Fruit fly (Drosophila melanogaster) whole organism: ENCODE measurements around the gene CG46458.
A peak's percentile ranks its signal among the peaks of the same experiment; 100 is the strongest.

ENCODE experiments used
- CG8478 ChIP-seq: fragments of >200 bp; optimal IDR thresholded peaks from 2 replicates; lab custom pipeline; 2018; ENCODE audit warnings: inconsistent platforms
- Dll ChIP-seq: fragments of >200 bp; optimal IDR thresholded peaks from 2 replicates; lab custom pipeline; 2017
- EcR ChIP-seq, 2 experiments: fragments of >200 bp; optimal IDR thresholded peaks; 2 replicates each; lab custom pipeline; 2017; ENCODE audit warnings: missing biosample characterization in 2 of 2, missing genetic modification characterization in 2 of 2, missing genetic modification reagents in 2 of 2
- pan ChIP-seq: fragments of >200 bp; optimal IDR thresholded peaks from 2 replicates; lab custom pipeline; 2017
- psq ChIP-seq: fragments of >200 bp; optimal IDR thresholded peaks from 2 replicates; lab custom pipeline; 2017
- usp ChIP-seq: fragments of >200 bp; optimal IDR thresholded peaks from 2 replicates; lab custom pipeline; 2017; ENCODE audit warnings: missing biosample characterization, missing genetic modification characterization, mixed read lengths

Gene CG46458

DNA sequence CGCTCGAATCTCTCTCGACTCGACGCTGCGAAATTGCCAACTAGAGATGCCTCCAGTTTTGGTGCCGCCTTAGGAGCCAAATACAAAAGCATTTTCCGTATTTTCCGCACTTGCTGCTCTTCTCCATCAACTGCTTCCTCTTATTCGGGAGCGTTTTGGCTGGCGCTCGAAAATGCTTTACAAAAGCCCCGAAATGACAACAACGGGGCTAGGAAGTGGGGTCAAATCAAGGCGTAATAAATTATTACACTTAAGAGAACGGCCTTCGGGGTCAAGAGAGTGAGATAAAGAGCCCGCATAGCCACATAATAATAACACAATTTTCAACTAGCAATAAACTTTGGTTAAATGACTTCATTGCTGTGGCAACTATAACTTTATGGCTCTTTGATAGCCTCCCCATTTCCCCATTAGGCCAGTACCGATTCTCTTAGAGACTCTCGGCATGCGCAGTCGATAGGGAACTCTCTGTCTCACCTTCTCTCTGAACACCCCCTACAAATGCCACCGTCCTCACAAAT is at the start of gene CG46458:
CG46458 (minus strand) TSS at position 51 of the 521 bp plus-strand sequence.
- no peak for TF ChIP-seq psq (lab: Kevin White, UChicago)
- no peak for TF ChIP-seq CG8478 (lab: Kevin White, UChicago)
- TF ChIP-seq EcR (GFP tag; optimal IDR thresholded peaks at IDR 0.05; lab: Kevin White, UChicago): no peak
- TF ChIP-seq pan (lab: Kevin White, UChicago): no peak
- TF ChIP-seq Dll: no peak

DNA sequence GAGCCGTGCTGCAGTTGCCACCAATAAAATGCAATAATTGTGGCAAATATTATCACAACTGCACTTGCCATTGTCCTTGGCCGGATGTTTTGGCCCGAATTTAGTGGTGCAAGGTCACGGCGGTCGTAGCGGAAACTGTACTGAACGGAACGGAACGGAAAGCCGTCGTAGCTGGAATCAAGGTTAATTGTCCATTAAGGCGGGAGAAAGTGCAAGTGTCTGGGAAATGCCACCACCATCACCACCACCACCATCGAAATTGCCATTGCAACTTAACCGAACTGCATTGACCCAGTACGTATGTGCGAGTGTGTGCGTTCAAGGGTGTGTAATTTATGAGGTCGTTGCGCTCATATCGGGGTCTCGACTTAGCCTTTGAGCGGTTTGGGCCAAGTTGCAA is 48.8 kb upstream of the CG46458 start:
- TF ChIP-seq CG8478 (lab: Kevin White, UChicago): no peak
- TF ChIP-seq pan (lab: Kevin White, UChicago): no peak
- no peak for TF ChIP-seq Dll
- TF ChIP-seq usp: no peak
- TF ChIP-seq EcR (GFP tag; optimal IDR thresholded peaks at IDR 0.05; lab: Kevin White, UChicago): no peak
- no peak for TF ChIP-seq psq (lab: Kevin White, UChicago)

DNA sequence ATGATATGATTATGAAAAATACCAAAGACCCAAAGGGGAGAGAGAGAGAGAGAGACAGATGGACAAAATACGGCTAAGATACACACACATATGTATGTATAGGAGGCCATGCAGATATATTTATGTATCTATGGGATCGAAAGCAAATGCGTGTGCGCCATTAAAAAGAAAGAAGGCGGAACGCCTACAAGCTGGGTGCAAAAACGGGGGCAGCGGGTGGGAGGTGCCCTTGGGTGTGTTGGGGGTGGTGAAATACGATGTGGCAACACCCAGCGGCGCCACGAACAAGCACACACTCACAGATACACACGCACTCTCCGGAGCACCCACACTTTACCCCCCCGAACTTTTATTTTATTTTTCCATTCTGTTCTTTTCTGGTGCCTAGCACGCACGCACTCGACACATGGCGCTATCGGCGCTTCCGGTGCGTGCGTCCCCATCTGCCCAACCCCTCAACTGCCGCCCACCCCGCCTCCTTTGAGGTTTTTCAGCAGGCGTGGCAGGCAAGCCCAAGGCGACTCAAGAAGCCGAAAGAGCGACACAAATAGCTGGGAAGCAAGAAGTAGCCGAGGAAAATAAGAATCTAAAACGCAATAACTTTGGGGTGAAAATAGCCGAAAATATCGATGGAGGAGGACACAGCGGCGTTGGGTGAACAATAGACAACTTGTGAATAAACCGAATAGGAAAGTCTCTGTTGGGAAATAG is 46.5 kb upstream of the CG46458 start:
- no peak for TF ChIP-seq CG8478 (lab: Kevin White, UChicago)
- no peak for TF ChIP-seq usp
- TF ChIP-seq pan (lab: Kevin White, UChicago): no peak
- TF ChIP-seq psq (lab: Kevin White, UChicago): no peak
- TF ChIP-seq EcR (GFP tag; optimal IDR thresholded peaks at IDR 0.05; lab: Kevin White, UChicago): no peak
- no peak for TF ChIP-seq Dll

DNA sequence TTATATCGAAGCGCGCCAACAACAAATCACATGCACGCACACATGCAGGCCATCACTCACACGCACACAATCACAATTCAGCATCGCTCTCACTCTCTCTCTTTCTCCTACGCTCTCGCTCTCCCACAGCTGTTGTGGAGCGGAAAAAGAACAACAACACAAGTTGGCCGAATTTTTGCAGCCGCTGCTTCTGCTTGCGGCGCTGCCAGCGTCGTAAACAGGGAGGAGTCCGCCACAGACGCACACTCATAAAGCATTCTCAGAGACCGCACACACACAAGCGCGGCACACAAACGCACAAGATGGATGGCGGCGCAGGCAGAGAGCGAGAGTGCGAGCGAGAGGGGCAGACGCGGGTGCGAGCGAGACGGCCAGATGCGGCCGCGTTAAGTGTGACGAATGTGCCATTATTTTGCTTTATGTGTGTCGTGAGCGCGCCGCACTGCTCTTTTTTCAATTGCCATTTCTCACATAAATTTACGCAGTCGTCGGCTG is 42.6 kb upstream of the CG46458 start:
- TF ChIP-seq Dll (peak; percentile 39), psq (lab: Kevin White, UChicago) (no peak), CG8478 (lab: Kevin White, UChicago) (peak; percentile 91), pan (lab: Kevin White, UChicago) (no peak)

DNA sequence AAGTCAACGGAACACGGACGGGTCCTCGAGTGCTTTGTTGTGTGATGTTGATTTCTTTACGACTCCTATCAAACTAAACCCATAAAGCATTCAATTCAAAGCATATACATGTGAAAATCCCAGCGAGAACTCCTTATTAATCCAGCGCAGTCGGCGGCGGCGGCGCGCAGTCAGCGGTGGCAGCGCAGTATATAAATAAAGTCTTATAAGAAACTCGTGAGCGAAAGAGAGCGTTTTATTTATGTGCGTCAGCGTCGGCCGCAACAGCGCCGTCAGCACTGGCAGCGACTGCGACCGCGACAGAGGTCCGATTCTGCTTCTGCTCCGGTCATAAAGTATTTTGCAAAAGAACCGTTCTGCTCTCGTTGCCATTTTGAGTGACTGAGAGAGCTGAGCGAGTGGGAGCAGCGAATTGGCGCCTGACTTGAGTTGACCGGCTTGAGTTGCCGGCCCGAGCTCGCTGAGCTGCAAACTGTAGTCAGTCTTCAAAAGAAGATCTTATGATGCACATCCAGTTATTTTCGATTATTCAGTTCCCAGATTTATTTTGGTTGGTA is 41.1 kb upstream of the CG46458 start, which contains the start of gene Antp:
Antp (minus strand) TSS at position 75 of the 557 bp plus-strand sequence.
- peak; percentile 55 for TF ChIP-seq Dll
- TF ChIP-seq EcR (GFP tag; optimal IDR thresholded peaks at IDR 0.05; lab: Kevin White, UChicago): no peak

DNA sequence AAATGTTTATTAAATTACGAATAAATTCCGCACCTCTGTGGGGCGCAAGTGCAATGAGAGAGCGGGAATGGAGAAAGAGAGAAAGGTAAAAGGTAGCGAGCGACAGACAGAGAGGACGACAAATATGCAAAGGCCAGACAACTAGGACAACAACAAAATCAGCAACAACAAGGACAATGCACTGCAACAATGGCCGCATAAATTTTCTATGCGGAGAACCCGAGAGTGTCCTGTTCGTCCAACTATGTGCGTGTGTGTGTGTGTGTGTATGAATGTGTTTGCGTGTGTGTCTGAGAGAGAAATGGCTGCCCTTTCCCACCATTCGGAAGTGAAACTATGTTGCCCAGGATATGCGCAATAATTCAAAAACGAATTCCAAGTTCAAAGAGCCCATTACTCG is 38.8 kb upstream of the CG46458 start:
- TF ChIP-seq usp (no peak), CG8478 (lab: Kevin White, UChicago) (no peak), EcR (GFP tag; optimal IDR thresholded peaks at IDR 0.05; lab: Kevin White, UChicago) (no peak), pan (lab: Kevin White, UChicago) (no peak), psq (lab: Kevin White, UChicago) (no peak), Dll (no peak)

DNA sequence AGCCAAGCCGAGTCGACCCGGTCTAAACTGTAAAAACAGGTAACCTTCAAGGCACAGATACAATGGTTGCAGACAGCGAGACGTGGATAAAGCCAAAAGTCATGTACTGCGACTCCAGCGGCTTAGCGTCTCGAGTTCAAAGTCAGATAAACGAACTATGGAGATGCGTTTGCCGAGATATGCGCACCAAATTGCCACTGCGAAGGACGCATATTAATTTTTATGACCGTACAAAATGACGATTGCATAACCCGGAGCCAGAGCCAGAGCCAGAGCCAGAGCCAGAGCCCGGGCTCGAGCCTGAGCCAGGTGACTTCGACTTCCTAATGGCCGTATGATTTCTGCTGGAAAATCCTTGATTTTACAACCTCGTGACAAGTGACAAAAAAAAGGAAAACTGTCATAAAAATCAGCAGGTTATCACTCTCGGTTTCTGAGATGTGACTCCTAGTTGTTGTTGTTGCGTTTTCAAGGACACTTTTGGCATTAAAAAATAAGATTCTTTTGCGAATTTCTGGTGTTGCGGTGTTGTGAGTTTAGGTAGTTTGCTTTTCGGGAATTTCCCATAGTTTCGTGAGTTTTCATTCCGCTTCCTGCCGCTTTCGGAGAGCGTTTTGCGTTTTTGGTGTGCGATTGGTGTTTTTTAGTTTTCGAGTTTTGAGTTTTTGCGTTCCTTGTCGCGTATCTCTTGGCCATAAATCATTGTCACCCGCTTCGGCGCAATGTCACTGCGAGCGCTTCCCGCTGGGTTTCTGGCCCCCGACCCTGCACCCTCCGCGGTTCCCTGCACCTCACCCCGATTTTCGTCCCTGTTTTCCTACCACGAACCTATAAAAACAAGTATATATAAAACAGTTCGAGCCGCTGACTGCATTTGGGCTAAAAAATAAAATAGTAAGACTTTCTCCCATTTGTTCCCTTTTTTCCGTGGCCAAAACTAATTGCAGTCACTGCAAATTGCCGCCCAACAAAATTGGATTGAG is 36.7 kb upstream of the CG46458 start:
- TF ChIP-seq psq (lab: Kevin White, UChicago) (no peak), CG8478 (lab: Kevin White, UChicago) (no peak), Dll (no peak), pan (lab: Kevin White, UChicago) (no peak), EcR (GFP tag; optimal IDR thresholded peaks at IDR 0.05; lab: Kevin White, UChicago) (no peak), usp (no peak)

DNA sequence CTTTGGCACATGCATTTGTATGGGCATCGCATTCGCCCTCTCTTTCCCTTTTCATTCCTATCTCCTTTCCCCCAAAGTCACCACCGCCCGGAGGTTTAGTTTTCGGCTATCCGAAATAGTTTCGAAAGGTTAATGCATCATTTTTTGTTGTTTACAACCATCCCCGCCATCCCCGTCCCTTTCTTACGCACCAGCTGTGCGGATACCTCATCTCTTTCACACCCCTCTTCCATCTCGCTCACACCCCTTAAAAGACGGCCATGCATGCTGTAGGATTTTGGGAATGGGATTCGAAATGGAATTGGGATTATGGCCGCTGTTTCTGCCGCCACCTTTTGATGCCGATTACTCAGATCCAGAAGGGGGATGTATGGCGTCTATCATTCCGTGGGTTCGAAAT is 33.7 kb upstream of the CG46458 start:
- TF ChIP-seq usp: no peak
- no peak for TF ChIP-seq pan (lab: Kevin White, UChicago)
- TF ChIP-seq EcR (GFP tag; optimal IDR thresholded peaks at IDR 0.05; lab: Kevin White, UChicago): no peak
- TF ChIP-seq CG8478 (lab: Kevin White, UChicago): no peak
- TF ChIP-seq Dll: no peak
- no peak for TF ChIP-seq psq (lab: Kevin White, UChicago)

DNA sequence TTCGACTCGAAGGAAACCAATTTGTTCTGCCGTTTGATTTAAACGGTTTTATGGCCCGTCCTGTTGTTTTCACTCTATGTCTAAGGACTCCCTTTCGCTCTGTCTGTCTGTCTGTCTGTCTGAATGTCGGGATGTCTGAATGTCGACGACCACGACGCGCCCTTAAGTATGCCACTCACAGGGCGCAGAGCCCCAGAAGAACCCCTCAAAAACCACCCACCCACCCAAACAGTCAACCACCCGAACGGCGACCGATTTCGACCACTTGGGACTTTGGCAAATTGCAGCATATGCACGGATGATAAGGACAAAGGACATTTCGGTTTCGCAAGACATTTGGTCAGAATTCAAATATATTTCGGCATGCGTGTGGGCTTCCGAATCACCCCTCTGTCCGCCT is 32.7 kb upstream of the CG46458 start:
- TF ChIP-seq psq (lab: Kevin White, UChicago) (no peak), CG8478 (lab: Kevin White, UChicago) (no peak), EcR (GFP tag; optimal IDR thresholded peaks at IDR 0.05; lab: Kevin White, UChicago) (no peak), Dll (no peak), pan (lab: Kevin White, UChicago) (no peak), usp (no peak)

DNA sequence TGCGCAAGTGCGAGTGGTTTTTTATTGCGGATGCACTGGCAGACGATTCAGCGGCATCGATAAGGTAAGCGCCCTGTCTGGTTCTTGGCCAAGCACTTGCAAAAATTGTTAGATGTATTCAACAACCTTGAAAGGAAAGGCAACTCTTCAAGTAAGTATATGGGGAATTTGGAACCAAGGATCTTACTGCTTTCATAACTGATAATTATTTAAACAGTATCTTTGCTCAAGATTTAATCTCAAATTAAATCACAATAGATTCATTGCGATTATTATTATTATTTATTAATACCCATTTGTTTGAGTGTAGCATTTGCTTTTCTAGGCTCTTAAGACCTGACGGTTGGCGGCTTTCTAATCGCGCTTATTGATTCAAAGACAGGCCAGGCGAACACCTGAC is 31.2 kb upstream of the CG46458 start:
- TF ChIP-seq EcR (GFP tag; optimal IDR thresholded peaks at IDR 0.05; lab: Kevin White, UChicago) (no peak), Dll (no peak), usp (no peak), CG8478 (lab: Kevin White, UChicago) (no peak), psq (lab: Kevin White, UChicago) (no peak), pan (lab: Kevin White, UChicago) (no peak)

DNA sequence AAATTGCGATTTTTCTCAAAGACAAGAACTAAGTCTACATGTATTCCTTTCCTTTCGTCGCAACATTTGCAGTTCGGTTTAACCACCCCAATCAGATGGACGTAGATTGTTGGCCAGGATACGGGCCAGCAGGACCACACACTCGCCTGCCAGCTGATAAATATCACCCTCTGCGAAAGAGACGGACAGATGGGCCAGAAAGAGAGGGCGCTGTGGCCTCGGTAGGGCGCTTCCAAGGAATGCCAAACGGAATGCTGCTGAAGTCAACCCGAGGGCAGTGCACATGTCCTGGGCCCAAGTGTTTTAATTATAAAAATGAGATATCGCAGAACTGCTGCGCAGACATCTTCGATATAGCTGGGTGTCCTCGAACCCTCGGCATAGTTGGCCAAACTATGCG is 25.5 kb upstream of the CG46458 start:
- no peak for TF ChIP-seq usp
- no peak for TF ChIP-seq psq (lab: Kevin White, UChicago)
- TF ChIP-seq pan (lab: Kevin White, UChicago): no peak
- TF ChIP-seq EcR (GFP tag; optimal IDR thresholded peaks at IDR 0.05; lab: Kevin White, UChicago): no peak
- no peak for TF ChIP-seq CG8478 (lab: Kevin White, UChicago)
